Worm (Caenorhabditis elegans): ENCODE results near the gene dsl-3.

DNA sequence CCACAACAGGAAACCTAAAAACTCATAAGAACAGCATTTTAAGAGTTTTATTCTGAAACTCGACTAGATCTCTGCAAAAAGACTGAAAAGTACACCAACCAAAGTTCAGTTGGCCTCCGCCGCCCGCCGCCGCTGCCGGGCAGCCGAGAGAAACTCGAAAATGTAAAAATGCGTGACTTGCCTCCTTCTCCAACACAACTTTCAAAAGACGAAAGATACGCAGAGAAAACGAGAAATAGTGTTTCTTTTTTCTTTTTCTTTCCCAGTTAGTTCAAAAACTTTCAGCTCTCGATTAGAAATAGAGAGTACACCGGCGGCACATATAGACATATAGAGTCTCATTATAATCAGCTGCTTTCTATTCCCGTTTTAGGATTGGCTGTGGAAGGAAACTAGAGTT lies 39.7 kb downstream of the dsl-3 start:
- TF ChIP-seq nhr-84 (tag; optimal IDR thresholded peaks at IDR 0.05) = no peak
- no peak for TF ChIP-seq hlh-17 (GFP tag; optimal IDR thresholded peaks at IDR 0.05; ENCODE audit: borderline replicate concordance)
- no peak for TF ChIP-seq nhr-77 (tag; optimal IDR thresholded peaks at IDR 0.05)
- TF ChIP-seq lin-35 (GFP tag; optimal IDR thresholded peaks at IDR 0.05) = peak; percentile 22 to 49
- no peak for TF ChIP-seq dsc-1 (tag; optimal IDR thresholded peaks at IDR 0.05)
- no peak for TF ChIP-seq snpc-4 (tag; optimal IDR thresholded peaks at IDR 0.05)
- TF ChIP-seq mdl-1 (tag; optimal IDR thresholded peaks at IDR 0.05) = peak in 1 of 2 experiments; percentile 41
- no peak for TF ChIP-seq aly-2 (tag; optimal IDR thresholded peaks at IDR 0.05)

All from whole organism, L1 larva.